Fruit fly (Drosophila melanogaster) whole organism, embryonic: ENCODE measurements around the gene CG31677.

Experiments used
- CG12155 ChIP-seq: fragments of 200-800 bp; sonication (Bioruptor generic); optimal IDR thresholded peaks from 3 replicates; lab custom pipeline; 2016; ENCODE audit warnings: missing biosample characterization, missing genetic modification characterization
- CG9437 ChIP-seq: fragments of 200-800 bp; sonication (Bioruptor generic); optimal IDR thresholded peaks from 2 replicates; lab custom pipeline; 2018; ENCODE audit warnings: missing biosample characterization, mild to moderate bottlenecking, missing genetic modification characterization
- CG9817 ChIP-seq: fragments of 200-800 bp; sonication (Bioruptor generic); optimal IDR thresholded peaks from 2 replicates; lab custom pipeline; 2018; ENCODE audit warnings: missing biosample characterization, mild to moderate bottlenecking, missing genetic modification characterization, moderate library complexity
- Hr78 ChIP-seq, 2 experiments: fragments of 200-800 bp in 1 of 2; fragments of >200 bp in 1 of 2; sonication (Bioruptor generic) in 1 of 2; optimal IDR thresholded peaks; 2 replicates each; lab custom pipeline; 2017 to 2019; ENCODE audit warnings: missing biosample characterization in 2 of 2, missing genetic modification characterization in 2 of 2, mild to moderate bottlenecking in 1 of 2, moderate library complexity in 1 of 2
- MBD-R2 ChIP-seq: fragments of 200-800 bp; sonication (Bioruptor generic); IDR thresholded peaks from 2 replicates; pipeline ENCODE4 v1.3.6; 2022; ENCODE audit warnings: missing biosample characterization, missing genetic modification characterization
- disco-r ChIP-seq: fragments of 200-800 bp; sonication (Bioruptor generic); optimal IDR thresholded peaks from 2 replicates; lab custom pipeline; 2016; ENCODE audit warnings: missing biosample characterization, missing genetic modification characterization
- gfzf ChIP-seq: fragments of 200-800 bp; sonication (Bioruptor generic); optimal IDR thresholded peaks from 2 replicates; lab custom pipeline; 2016; ENCODE audit warnings: missing biosample characterization, mild to moderate bottlenecking, missing genetic modification characterization, moderate library complexity

DNA sequence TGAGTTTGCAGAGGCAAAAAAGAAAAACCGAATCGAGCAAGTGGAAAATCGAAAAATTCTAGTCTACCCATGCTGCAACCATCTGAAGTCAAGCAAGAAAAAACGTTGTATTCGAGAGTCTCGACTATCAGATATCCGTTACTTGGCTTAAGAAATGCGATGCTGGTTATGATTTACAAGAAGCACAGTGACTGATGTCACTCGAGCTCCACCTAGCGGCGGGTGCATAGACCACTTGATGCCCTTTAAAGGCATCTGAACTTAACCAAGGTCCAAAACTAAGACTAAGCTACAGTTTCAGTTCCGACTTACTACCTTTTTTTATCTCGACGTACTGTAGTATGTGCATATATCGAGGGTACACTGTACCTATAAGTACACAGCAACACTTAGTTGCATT is 28.1 kb downstream of the CG31677 start:
- TF ChIP-seq MBD-R2: no peak
- TF ChIP-seq CG12155 (GFP tag; lab: Kevin White, UChicago): no peak
- TF ChIP-seq CG9437 (GFP tag; lab: Kevin White, UChicago): no peak
- TF ChIP-seq gfzf: no peak
- TF ChIP-seq CG9817: no peak
- no peak for TF ChIP-seq disco-r (GFP tag; lab: Kevin White, UChicago)
- no peak for TF ChIP-seq Hr78 (GFP tag; optimal IDR thresholded peaks at IDR 0.05; lab: Kevin White, UChicago)
